Worm (Caenorhabditis elegans) whole organism, midembryonic: ENCODE data around the gene vha-13.

Experiments
- T22C8.4 ChIP-seq: fragments of 200-800 bp; sonication (Bioruptor generic); IDR thresholded peaks from 2 replicates; pipeline ENCODE4 v1.3.6; 2022; ENCODE audit warnings: missing genetic modification characterization, missing compliant biosample characterization
- cog-1 ChIP-seq: sonication (generic microtip); optimal IDR thresholded peaks from 2 replicates; lab custom pipeline; 2016; ENCODE audit warnings: missing genetic modification characterization, missing compliant biosample characterization
- flt-1 ChIP-seq: fragments of 200-800 bp; sonication (Bioruptor generic); IDR thresholded peaks from 2 replicates; pipeline ENCODE4 v1.3.6; 2022; ENCODE audit warnings: missing genetic modification characterization, missing compliant biosample characterization
- klf-2 ChIP-seq: fragments of 200-800 bp; sonication (Bioruptor generic); conservative IDR thresholded peaks from 2 replicates; pipeline ENCODE4 v1.3.6; 2022; ENCODE audit warnings: missing genetic modification reagents, missing genetic modification characterization, missing compliant biosample characterization
- med-1 ChIP-seq: sonication (generic microtip); optimal IDR thresholded peaks from 2 replicates; lab custom pipeline; 2017; ENCODE audit warnings: missing genetic modification characterization, mild to moderate bottlenecking, missing compliant biosample characterization, antibody characterized with exemption, missing genetic modification reagents; ENCODE audit not compliant: insufficient read depth
- ref-1 ChIP-seq: fragments of 200-800 bp; sonication (Bioruptor generic); conservative IDR thresholded peaks from 2 replicates; pipeline ENCODE4 v1.3.6; 2022; ENCODE audit warnings: missing genetic modification reagents, missing genetic modification characterization, missing compliant biosample characterization
- tab-1 ChIP-seq: fragments of 200-800 bp; sonication (Bioruptor generic); IDR thresholded peaks from 2 replicates; pipeline ENCODE4 v1.3.6; 2022; ENCODE audit warnings: missing genetic modification characterization, missing compliant biosample characterization
- ztf-23 ChIP-seq: fragments of 200-800 bp; sonication (Bioruptor generic); IDR thresholded peaks from 2 replicates; pipeline ENCODE4 v1.3.6; 2022; ENCODE audit warnings: missing genetic modification reagents, missing genetic modification characterization, missing compliant biosample characterization
- ztf-29 ChIP-seq: fragments of 200-800 bp; sonication (Bioruptor generic); IDR thresholded peaks from 2 replicates; pipeline ENCODE4 v1.3.6; 2022; ENCODE audit warnings: missing genetic modification reagents, missing genetic modification characterization, missing compliant biosample characterization

- TF ChIP-seq ref-1 (GFP tag; lab: Robert Waterston, UW) (no peak), klf-2 (GFP tag; lab: Robert Waterston, UW) (no peak), tab-1 (GFP tag; lab: Robert Waterston, UW) (no peak), ztf-29 (no peak), ztf-23 (GFP tag; lab: Robert Waterston, UW) (no peak), T22C8.4 (no peak), med-1 (no peak), flt-1 (no peak), cog-1 (tag; lab: Kevin White, UChicago) (no peak)
Observed at ce11 chrV:14358577-14358976, 7.1 kb downstream of the vha-13 start, which contains the start of gene Y49A3A.4.
